Worm (Caenorhabditis elegans) whole organism, early embryonic: ENCODE results near the gene clec-27.

Source experiments
- ama-1 ChIP-seq: fragments of 150-350 bp; optimal IDR thresholded peaks from 2 replicates; lab custom pipeline; 2014
- flt-1 ChIP-seq: fragments of 200-800 bp; sonication (Bioruptor generic); IDR thresholded peaks from 2 replicates; pipeline ENCODE4 v1.3.6; 2022; ENCODE audit warnings: missing genetic modification characterization, missing compliant biosample characterization
- hmg-4 ChIP-seq: fragments of 200-800 bp; sonication (Bioruptor generic); optimal IDR thresholded peaks from 2 replicates; lab custom pipeline; 2018; ENCODE audit warnings: mild to moderate bottlenecking, missing genetic modification characterization, missing compliant biosample characterization
- scrt-1 ChIP-seq: fragments of 200-800 bp; sonication (Bioruptor generic); IDR thresholded peaks from 2 replicates; pipeline ENCODE4 v1.3.6; 2022; ENCODE audit warnings: missing genetic modification characterization, missing compliant biosample characterization

DNA sequence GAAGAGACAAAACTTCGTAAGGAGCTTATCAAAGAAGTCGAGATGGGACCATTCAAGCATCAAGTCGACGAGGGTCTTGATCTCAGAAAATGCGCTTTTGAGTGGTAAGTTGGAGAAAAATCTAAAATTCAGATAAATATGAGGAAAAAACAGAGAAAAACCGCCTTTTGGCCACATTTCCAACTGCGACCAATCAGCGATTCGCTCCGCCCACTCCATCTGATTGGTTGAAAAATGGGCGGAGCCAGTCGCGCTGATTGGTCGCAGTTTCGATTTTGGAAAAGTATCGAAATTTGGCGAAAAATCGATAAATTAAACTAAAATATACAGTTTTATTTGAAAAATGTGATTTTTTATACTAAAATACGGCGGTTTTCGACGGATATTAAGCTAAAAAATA, 42.6 kb upstream of the clec-27 start:
- TF ChIP-seq flt-1 (no peak), ama-1 (lab: Kevin White, UChicago) (no peak), hmg-4 (GFP tag; lab: Kevin White, UChicago) (no peak), scrt-1 (no peak)
